Fruit fly (Drosophila melanogaster) whole organism: ENCODE data around the gene CG45011.

Source experiments
- CG8478 ChIP-seq: fragments of >200 bp; optimal IDR thresholded peaks from 2 replicates; lab custom pipeline; 2018; ENCODE audit warnings: inconsistent platforms
- Dll ChIP-seq: fragments of >200 bp; optimal IDR thresholded peaks from 2 replicates; lab custom pipeline; 2017
- EcR ChIP-seq, 2 experiments: fragments of >200 bp; optimal IDR thresholded peaks; 2 replicates each; lab custom pipeline; 2017; ENCODE audit warnings: missing biosample characterization in 2 of 2, missing genetic modification characterization in 2 of 2, missing genetic modification reagents in 2 of 2
- pan ChIP-seq: fragments of >200 bp; optimal IDR thresholded peaks from 2 replicates; lab custom pipeline; 2017
- psq ChIP-seq: fragments of >200 bp; optimal IDR thresholded peaks from 2 replicates; lab custom pipeline; 2017
- usp ChIP-seq: fragments of >200 bp; optimal IDR thresholded peaks from 2 replicates; lab custom pipeline; 2017; ENCODE audit warnings: missing biosample characterization, missing genetic modification characterization, mixed read lengths

- no peak for TF ChIP-seq usp (GFP tag; lab: Kevin White, UChicago)
- no peak for TF ChIP-seq psq (lab: Kevin White, UChicago)
- no peak for TF ChIP-seq pan
- no peak for TF ChIP-seq CG8478 (lab: Kevin White, UChicago)
- no peak for TF ChIP-seq Dll (lab: Kevin White, UChicago)
- no peak for TF ChIP-seq EcR (GFP tag; optimal IDR thresholded peaks at IDR 0.05; lab: Kevin White, UChicago)
Observed at dm6 chr2L:11839612-11840011, 5.7 kb downstream of the CG45011 start, which contains the start of gene Sfp33A3.
